Worm (Caenorhabditis elegans) whole organism, early embryonic: Measurements from ENCODE around the gene T23B5.6.

Experiments
- B0310.2 ChIP-seq: sonication (generic microtip); optimal IDR thresholded peaks from 2 replicates; lab custom pipeline; 2016; ENCODE audit warnings: mild to moderate bottlenecking, missing genetic modification characterization, missing compliant biosample characterization
- F13C5.2 ChIP-seq: sonication (generic microtip); optimal IDR thresholded peaks from 2 replicates; lab custom pipeline; 2017; ENCODE audit warnings: mild to moderate bottlenecking, missing genetic modification characterization, inconsistent platforms, missing compliant biosample characterization
- ama-1 ChIP-seq: fragments of 150-350 bp; optimal IDR thresholded peaks from 2 replicates; lab custom pipeline; 2014
- ceh-13 ChIP-seq: fragments of 200-800 bp; sonication (Bioruptor generic); optimal IDR thresholded peaks from 2 replicates; lab custom pipeline; 2018; ENCODE audit warnings: mild to moderate bottlenecking, missing genetic modification characterization, missing compliant biosample characterization
- ceh-36 ChIP-seq: sonication (generic microtip); optimal IDR thresholded peaks from 2 replicates; lab custom pipeline; 2016; ENCODE audit warnings: missing genetic modification characterization, inconsistent platforms, missing compliant biosample characterization
- ets-7 ChIP-seq: sonication (generic microtip); optimal IDR thresholded peaks from 2 replicates; lab custom pipeline; 2016; ENCODE audit warnings: missing genotype, missing genetic modification characterization, missing compliant biosample characterization
- flt-1 ChIP-seq: fragments of 200-800 bp; sonication (Bioruptor generic); IDR thresholded peaks from 2 replicates; pipeline ENCODE4 v1.3.6; 2022; ENCODE audit warnings: missing genetic modification characterization, missing compliant biosample characterization
- hmbx-1 ChIP-seq: sonication (generic microtip); optimal IDR thresholded peaks from 2 replicates; lab custom pipeline; 2016; ENCODE audit warnings: mild to moderate bottlenecking, missing genetic modification characterization, missing compliant biosample characterization
- hmg-4 ChIP-seq: fragments of 200-800 bp; sonication (Bioruptor generic); optimal IDR thresholded peaks from 2 replicates; lab custom pipeline; 2018; ENCODE audit warnings: mild to moderate bottlenecking, missing genetic modification characterization, missing compliant biosample characterization
- hnd-1 ChIP-seq: sonication (generic microtip); optimal IDR thresholded peaks from 2 replicates; lab custom pipeline; 2016; ENCODE audit warnings: missing genetic modification characterization, missing compliant biosample characterization
- pes-1 ChIP-seq: fragments of 200-800 bp; sonication (Bioruptor generic); IDR thresholded peaks from 2 replicates; pipeline ENCODE4 v1.3.6; 2022; ENCODE audit warnings: missing genetic modification reagents, missing genetic modification characterization, missing compliant biosample characterization
- scrt-1 ChIP-seq: fragments of 200-800 bp; sonication (Bioruptor generic); IDR thresholded peaks from 2 replicates; pipeline ENCODE4 v1.3.6; 2022; ENCODE audit warnings: missing genetic modification characterization, missing compliant biosample characterization
- sea-1 ChIP-seq: fragments of 200-800 bp; sonication (Bioruptor generic); conservative IDR thresholded peaks from 2 replicates; pipeline ENCODE4 v1.3.6; 2022; ENCODE audit warnings: missing genetic modification characterization, missing compliant biosample characterization
- tbx-11 ChIP-seq: fragments of 200-800 bp; sonication (Bioruptor generic); IDR thresholded peaks from 2 replicates; pipeline ENCODE4 v1.3.6; 2022; ENCODE audit warnings: missing genetic modification characterization, missing compliant biosample characterization
- tbx-37 ChIP-seq: fragments of 200-800 bp; sonication (Bioruptor generic); conservative IDR thresholded peaks from 2 replicates; pipeline ENCODE4 v1.3.6; 2022; ENCODE audit warnings: missing genetic modification reagents, missing genetic modification characterization, missing compliant biosample characterization
- tra-4 ChIP-seq: sonication (generic microtip); optimal IDR thresholded peaks from 2 replicates; lab custom pipeline; 2017; ENCODE audit warnings: missing genetic modification characterization, missing compliant biosample characterization

Gene T23B5.6

DNA sequence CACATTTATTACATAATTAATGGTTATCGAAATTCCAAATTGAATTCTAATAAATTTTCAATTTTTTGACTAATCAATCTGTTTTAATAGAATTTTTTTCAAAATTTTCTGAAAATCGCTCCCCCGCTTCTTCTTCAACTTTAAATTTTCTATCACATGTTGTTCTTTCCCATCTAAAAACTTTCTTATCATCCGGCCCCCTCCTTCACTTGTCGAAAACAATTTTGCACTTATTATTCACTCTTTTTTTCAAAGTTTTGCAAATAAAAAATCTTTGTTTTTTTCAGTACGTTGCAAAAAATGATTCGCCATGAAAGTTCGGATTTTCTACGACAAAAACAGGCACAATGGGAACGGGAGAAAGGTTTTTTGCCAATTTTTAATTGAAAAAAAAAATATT is 11.3 kb upstream of the T23B5.6 start, which contains the start of gene T23B5.3:
Gene T23B5.3 (plus strand): TSS at position 301 of the 400 bp plus-strand sequence.
- TF ChIP-seq ceh-36 (tag; lab: Kevin White, UChicago) = no peak
- TF ChIP-seq flt-1 (GFP tag; lab: Robert Waterston, UW) = no peak

DNA sequence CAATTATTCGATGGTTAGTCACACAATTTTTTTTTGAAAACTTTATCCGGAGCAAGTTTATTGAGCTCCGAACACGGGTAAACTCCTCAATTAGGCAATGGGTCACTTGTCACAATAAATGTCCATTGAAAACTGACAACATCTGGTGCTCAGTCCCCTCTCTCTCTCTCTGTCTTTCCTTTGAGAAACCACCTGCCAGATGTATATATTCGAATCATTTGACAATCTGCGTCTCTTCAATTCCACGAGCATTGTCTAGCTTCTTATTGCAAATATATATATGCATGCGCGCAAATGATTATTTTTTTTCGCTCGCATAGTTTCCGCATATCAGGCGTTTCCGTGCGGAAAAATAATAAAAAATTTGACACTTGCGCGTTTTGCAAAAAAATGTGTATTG is 8.8 kb upstream of the T23B5.6 start:
- TF ChIP-seq hmg-4 (GFP tag; lab: Kevin White, UChicago) = no peak
- no peak for TF ChIP-seq ceh-13
- no peak for TF ChIP-seq tbx-37 (GFP tag; lab: Robert Waterston, UW)
- no peak for TF ChIP-seq sea-1
- no peak for TF ChIP-seq ets-7 (tag; lab: Kevin White, UChicago)
- TF ChIP-seq hmbx-1 (tag; lab: Kevin White, UChicago) = no peak
- TF ChIP-seq B0310.2 (tag; lab: Kevin White, UChicago) = no peak
- no peak for TF ChIP-seq tra-4 (tag; lab: Kevin White, UChicago)
- no peak for TF ChIP-seq tbx-11 (GFP tag; lab: Robert Waterston, UW)
- TF ChIP-seq ama-1 (lab: Kevin White, UChicago) = no peak

DNA sequence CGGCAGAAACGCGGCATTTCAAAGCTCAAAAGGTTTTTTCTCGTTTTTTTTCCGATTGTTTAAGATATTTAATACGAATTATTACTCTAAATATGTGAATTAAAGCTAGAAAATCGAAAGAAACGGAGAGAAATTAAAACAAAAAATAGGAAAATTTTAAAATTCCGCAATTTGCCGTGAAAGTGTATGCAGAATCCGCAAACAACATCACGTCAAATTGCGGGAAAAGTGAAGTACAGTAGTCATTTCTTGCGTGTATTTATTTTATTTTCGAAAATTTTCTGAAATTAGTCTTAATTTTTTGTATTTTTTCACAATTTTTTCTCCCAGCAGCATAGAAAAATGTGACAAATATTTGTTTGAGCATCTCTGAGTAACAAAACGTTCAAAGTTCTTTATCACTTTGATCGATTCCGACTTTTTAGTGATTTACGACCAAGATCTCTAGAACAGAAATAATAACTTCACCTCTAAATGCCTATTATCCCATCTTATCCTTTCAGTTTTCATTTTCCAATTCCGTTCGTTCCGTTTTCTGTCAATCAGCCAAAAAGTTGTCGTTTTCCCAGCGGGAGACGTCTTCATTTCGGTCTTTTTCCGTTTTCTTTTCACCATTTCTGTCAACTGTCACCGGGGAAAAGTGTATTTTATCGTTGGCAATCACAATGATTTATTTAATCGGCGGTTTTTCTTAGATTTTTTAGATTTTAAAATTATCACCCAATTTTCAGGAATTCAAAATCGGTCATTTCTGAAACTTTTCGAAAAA is 8.0 kb upstream of the T23B5.6 start:
- TF ChIP-seq tbx-37 (GFP tag; lab: Robert Waterston, UW) (no peak), hnd-1 (no peak), hmbx-1 (tag; lab: Kevin White, UChicago) (no peak), B0310.2 (tag; lab: Kevin White, UChicago) (no peak)

DNA sequence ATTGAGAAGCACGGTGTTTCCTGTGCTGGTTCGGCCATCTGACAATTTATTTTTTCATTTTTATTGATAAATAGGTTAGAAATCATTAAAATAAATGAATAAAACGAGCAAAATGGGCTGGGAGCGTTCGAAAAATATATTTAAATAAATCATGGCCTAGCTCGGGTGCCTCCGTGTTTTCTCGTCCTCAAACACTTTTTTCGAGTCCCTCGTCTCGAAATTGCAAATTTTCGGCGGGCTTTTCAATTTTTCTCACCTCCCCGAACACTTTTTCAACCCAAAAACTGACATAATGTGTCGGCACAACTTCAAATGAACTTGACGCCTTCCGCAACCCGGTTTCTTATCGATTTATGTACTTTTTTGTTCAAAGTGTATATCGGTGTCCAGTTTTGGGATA is 7.3 kb upstream of the T23B5.6 start, which contains the start of gene prmt-9:
Gene prmt-9 (minus strand): TSS at position 38 of the 400 bp plus-strand sequence.
- TF ChIP-seq flt-1 (GFP tag; lab: Robert Waterston, UW) (no peak), hnd-1 (no peak), tbx-37 (GFP tag; lab: Robert Waterston, UW) (no peak), pes-1 (GFP tag; lab: Robert Waterston, UW) (no peak), sea-1 (no peak), tbx-11 (GFP tag; lab: Robert Waterston, UW) (no peak), ets-7 (tag; lab: Kevin White, UChicago) (no peak)

DNA sequence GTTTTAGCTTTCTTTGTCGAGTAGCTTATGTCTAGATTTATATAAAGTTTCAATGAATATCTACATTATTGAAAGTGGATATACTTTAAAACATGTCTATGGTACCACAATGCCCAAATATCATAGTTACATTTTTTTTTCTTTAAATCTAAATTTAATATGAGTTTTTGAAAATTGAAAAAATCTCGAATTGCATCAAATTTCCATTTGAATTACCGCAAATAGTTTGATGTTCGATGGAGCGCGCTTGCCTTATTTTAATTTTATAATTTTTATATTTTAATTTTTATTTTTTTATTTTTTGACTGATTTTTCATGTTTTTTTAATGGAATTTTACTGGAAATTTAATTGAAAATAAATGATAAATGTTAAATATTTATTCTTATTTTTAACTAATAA is 2.3 kb downstream of the T23B5.6 start, which contains the start of gene T23B5.4:
Gene T23B5.4 (plus strand): TSS at position 301 of the 400 bp plus-strand sequence.
- TF ChIP-seq ets-7 (tag; lab: Kevin White, UChicago) = no peak
- no peak for TF ChIP-seq hnd-1
- no peak for TF ChIP-seq F13C5.2 (tag; lab: Kevin White, UChicago)
- no peak for TF ChIP-seq pes-1 (GFP tag; lab: Robert Waterston, UW)
- TF ChIP-seq ama-1 (lab: Kevin White, UChicago) = no peak
- no peak for TF ChIP-seq tbx-37 (GFP tag; lab: Robert Waterston, UW)
- TF ChIP-seq sea-1 = no peak
- no peak for TF ChIP-seq scrt-1 (GFP tag; lab: Robert Waterston, UW)
- no peak for TF ChIP-seq hmbx-1 (tag; lab: Kevin White, UChicago)

DNA sequence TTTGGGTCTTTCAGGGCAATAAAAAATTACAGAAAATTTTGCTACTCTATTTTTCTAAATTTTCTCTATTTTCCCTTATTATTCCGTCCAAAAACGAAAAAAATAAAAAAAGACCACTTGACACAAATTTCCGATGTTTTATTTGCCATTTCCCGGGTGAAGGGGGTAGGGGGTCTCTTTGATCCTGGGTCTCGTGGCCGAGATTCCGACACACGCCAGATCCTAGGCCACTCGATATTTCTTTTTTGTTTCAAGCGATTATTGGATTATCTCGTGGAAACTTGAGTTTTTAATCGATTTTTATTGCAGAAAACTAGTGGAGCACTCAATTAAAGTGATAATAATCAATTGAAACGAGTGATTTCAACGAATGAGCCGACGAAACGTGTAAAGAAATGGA is 23.9 kb downstream of the T23B5.6 start, which contains the start of the genes wdfy-3 and C26H9A.4:
Gene wdfy-3 (plus strand): TSS at position 308 of the 400 bp plus-strand sequence.
Gene C26H9A.4 (plus strand): TSS at position 317 of the 400 bp plus-strand sequence.
- TF ChIP-seq flt-1 (GFP tag; lab: Robert Waterston, UW) (no peak), B0310.2 (tag; lab: Kevin White, UChicago) (no peak), pes-1 (GFP tag; lab: Robert Waterston, UW) (peak; percentile 24; the same call in 1 of the 2 replicates), sea-1 (no peak; the same call in 1 of the 2 replicates), tra-4 (tag; lab: Kevin White, UChicago) (no peak), F13C5.2 (tag; lab: Kevin White, UChicago) (no peak), hnd-1 (no peak), ceh-36 (tag; lab: Kevin White, UChicago) (no peak)

DNA sequence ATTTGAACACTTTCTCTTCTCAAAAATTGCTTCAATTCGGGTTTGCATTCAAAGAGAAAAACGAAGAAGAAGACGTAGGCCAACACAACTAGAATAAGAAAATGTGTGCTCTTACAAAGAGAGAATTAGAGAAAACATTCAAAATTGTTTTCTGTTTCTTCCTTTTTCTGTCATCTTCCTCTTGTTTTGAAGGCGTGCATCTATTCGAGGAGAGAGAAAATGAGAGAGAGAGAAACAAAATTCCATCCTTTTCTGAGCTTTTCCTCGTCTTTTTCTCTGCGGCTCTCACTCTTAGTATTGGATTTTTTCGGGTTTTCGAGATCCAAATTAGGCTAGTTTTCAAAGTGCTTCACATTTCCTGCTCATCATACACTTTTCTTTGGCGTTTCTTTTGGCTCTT is 25.5 kb downstream of the T23B5.6 start:
- TF ChIP-seq scrt-1 (GFP tag; lab: Robert Waterston, UW) (no peak), tra-4 (tag; lab: Kevin White, UChicago) (no peak), hmg-4 (GFP tag; lab: Kevin White, UChicago) (no peak), ceh-13 (no peak), flt-1 (GFP tag; lab: Robert Waterston, UW) (no peak), tbx-11 (GFP tag; lab: Robert Waterston, UW) (no peak), ama-1 (lab: Kevin White, UChicago) (no peak), F13C5.2 (tag; lab: Kevin White, UChicago) (no peak), hmbx-1 (tag; lab: Kevin White, UChicago) (no peak), ceh-36 (tag; lab: Kevin White, UChicago) (no peak), pes-1 (GFP tag; lab: Robert Waterston, UW) (no peak), hnd-1 (no peak)

DNA sequence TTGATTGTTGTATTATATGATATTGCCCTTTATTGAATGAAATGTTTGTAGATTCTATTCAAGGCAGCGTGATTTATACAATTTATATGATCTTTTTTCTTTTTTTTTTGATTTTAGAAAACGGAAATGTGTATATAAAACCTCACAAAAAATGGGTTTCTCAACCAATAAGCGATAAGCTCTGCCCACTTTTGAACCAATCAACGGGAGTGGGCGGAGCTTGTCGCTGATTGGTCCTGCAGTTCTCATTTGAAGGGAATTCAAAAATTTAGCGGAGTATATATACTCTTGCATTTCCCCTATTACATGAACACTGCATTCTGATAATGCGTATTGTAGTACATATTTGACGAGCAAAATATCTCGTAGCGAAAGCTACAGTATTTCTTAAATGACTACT is 26.4 kb downstream of the T23B5.6 start:
- TF ChIP-seq sea-1 = no peak
- no peak for TF ChIP-seq ceh-13
- no peak for TF ChIP-seq pes-1 (GFP tag; lab: Robert Waterston, UW)
- no peak for TF ChIP-seq ama-1 (lab: Kevin White, UChicago)
- no peak for TF ChIP-seq tra-4 (tag; lab: Kevin White, UChicago)
- TF ChIP-seq scrt-1 (GFP tag; lab: Robert Waterston, UW) = no peak
- TF ChIP-seq hmg-4 (GFP tag; lab: Kevin White, UChicago) = no peak
- no peak for TF ChIP-seq F13C5.2 (tag; lab: Kevin White, UChicago)
- TF ChIP-seq B0310.2 (tag; lab: Kevin White, UChicago) = no peak
- no peak for TF ChIP-seq tbx-37 (GFP tag; lab: Robert Waterston, UW)
- TF ChIP-seq hnd-1 = no peak
- TF ChIP-seq tbx-11 (GFP tag; lab: Robert Waterston, UW) = no peak
- no peak for TF ChIP-seq ets-7 (tag; lab: Kevin White, UChicago)
